Worm (Caenorhabditis elegans): ENCODE data around the gene R144.6.
A peak's percentile ranks its signal among the peaks of the same experiment; 100 is the strongest.

R144.6 gene

ce11 chrIII:5042112-5042511, 37.6 kb upstream of the R144.6 start, which contains the start of gene nlp-43:
TSS of gene nlp-43 (plus strand) at chrIII:5042412.
- TF ChIP-seq mab-5 (tag; optimal IDR thresholded peaks at IDR 0.05) (no peak), ceh-39 (tag; optimal IDR thresholded peaks at IDR 0.05) (no peak), unc-39 (tag; optimal IDR thresholded peaks at IDR 0.05) (no peak), drap-1 (GFP tag; optimal IDR thresholded peaks at IDR 0.05) (no peak), ztf-11 (tag; optimal IDR thresholded peaks at IDR 0.05) (no peak), elt-1 (tag; optimal IDR thresholded peaks at IDR 0.05; ENCODE audit: borderline replicate concordance, insufficient read depth) (no peak), tbx-8 (GFP tag; optimal IDR thresholded peaks at IDR 0.05) (no peak), mep-1 (tag; optimal IDR thresholded peaks at IDR 0.05) (no peak), blmp-1 (tag; optimal IDR thresholded peaks at IDR 0.05) (no peak), ceh-83 (GFP tag; optimal IDR thresholded peaks at IDR 0.05) (no peak), sem-2 (GFP tag; optimal IDR thresholded peaks at IDR 0.05) (no peak), cnd-1 (tag; optimal IDR thresholded peaks at IDR 0.05) (no peak), ham-2 (GFP tag; optimal IDR thresholded peaks at IDR 0.05) (no peak), pha-4 (tag; optimal IDR thresholded peaks at IDR 0.05) (no peak), nhr-237 (tag; optimal IDR thresholded peaks at IDR 0.05) (no peak), lin-32 (GFP tag; optimal IDR thresholded peaks at IDR 0.05) (no peak)

ce11 chrIII:5036158-5036557, 31.6 kb upstream of the R144.6 start, which contains the start of gene C45G9.6:
TSS of gene C45G9.6 (plus strand) at chrIII:5036458.
- TF ChIP-seq mls-2 (tag; optimal IDR thresholded peaks at IDR 0.05) (no peak), nhr-76 (tag; optimal IDR thresholded peaks at IDR 0.05) (no peak), M03D4.4 (tag; optimal IDR thresholded peaks at IDR 0.05) (no peak), sptf-1 (tag; optimal IDR thresholded peaks at IDR 0.05) (no peak), bed-3 (GFP tag; optimal IDR thresholded peaks at IDR 0.05) (no peak), ztf-11 (tag; optimal IDR thresholded peaks at IDR 0.05) (no peak), lsy-2 (tag; optimal IDR thresholded peaks at IDR 0.05) (no peak), unc-39 (tag; optimal IDR thresholded peaks at IDR 0.05) (no peak), blmp-1 (tag; optimal IDR thresholded peaks at IDR 0.05) (no peak), ham-2 (GFP tag; optimal IDR thresholded peaks at IDR 0.05) (no peak), ceh-83 (GFP tag; optimal IDR thresholded peaks at IDR 0.05) (no peak), lin-13 (tag; optimal IDR thresholded peaks at IDR 0.05) (no peak), nhr-237 (tag; optimal IDR thresholded peaks at IDR 0.05) (no peak)

ce11 chrIII:5031375-5031836, 26.9 kb upstream of the R144.6 start:
- TF ChIP-seq ham-2 (GFP tag; optimal IDR thresholded peaks at IDR 0.05) (peak; percentile 93), elt-3 (tag; optimal IDR thresholded peaks at IDR 0.05) (peak; percentile 28), ztf-11 (tag; optimal IDR thresholded peaks at IDR 0.05) (peak; percentile 70), nhr-2 (tag; optimal IDR thresholded peaks at IDR 0.05) (peak; percentile 78), ceh-43 (GFP tag; optimal IDR thresholded peaks at IDR 0.05) (peak; percentile 90), unc-62 (GFP tag; optimal IDR thresholded peaks at IDR 0.05) (peak; percentile 44), unc-120 (tag; optimal IDR thresholded peaks at IDR 0.05; ENCODE audit: poor library complexity, severe bottlenecking) (peak; percentile 84), lin-32 (GFP tag; optimal IDR thresholded peaks at IDR 0.05) (peak; percentile 77), mep-1 (tag; optimal IDR thresholded peaks at IDR 0.05) (peak; percentile 70), pha-4 (tag; optimal IDR thresholded peaks at IDR 0.05) (peak; percentile 39), bed-3 (GFP tag; optimal IDR thresholded peaks at IDR 0.05) (peak; percentile 81), ceh-83 (GFP tag; optimal IDR thresholded peaks at IDR 0.05) (peak; percentile 91), unc-39 (tag; optimal IDR thresholded peaks at IDR 0.05) (peak; percentile 1), nhr-12 (tag; optimal IDR thresholded peaks at IDR 0.05) (peak; percentile 18), sptf-1 (tag; optimal IDR thresholded peaks at IDR 0.05) (peak; percentile 94), drap-1 (GFP tag; optimal IDR thresholded peaks at IDR 0.05) (peak; percentile 91), lsy-2 (tag; optimal IDR thresholded peaks at IDR 0.05) (peak; percentile 63), tbx-8 (GFP tag; optimal IDR thresholded peaks at IDR 0.05) (peak; percentile 66), nhr-237 (tag; optimal IDR thresholded peaks at IDR 0.05) (peak; percentile 64), sem-2 (GFP tag; optimal IDR thresholded peaks at IDR 0.05) (peak; percentile 82), cnd-1 (tag; optimal IDR thresholded peaks at IDR 0.05) (peak; percentile 89), mls-2 (tag; optimal IDR thresholded peaks at IDR 0.05) (peak; percentile 96), M03D4.4 (tag; optimal IDR thresholded peaks at IDR 0.05) (peak; percentile 91), flh-1 (GFP tag; optimal IDR thresholded peaks at IDR 0.05) (peak; percentile 72)

ce11 chrIII:5030629-5031028, 26.1 kb upstream of the R144.6 start, which contains the start of gene klp-6:
TSS of gene klp-6 (plus strand) at chrIII:5030929.
- no peak for TF ChIP-seq nhr-12 (tag; optimal IDR thresholded peaks at IDR 0.05)
- TF ChIP-seq mep-1 (tag; optimal IDR thresholded peaks at IDR 0.05), result no peak
- no peak for TF ChIP-seq ceh-43 (GFP tag; optimal IDR thresholded peaks at IDR 0.05)
- TF ChIP-seq bed-3 (GFP tag; optimal IDR thresholded peaks at IDR 0.05), result no peak
- TF ChIP-seq ceh-83 (GFP tag; optimal IDR thresholded peaks at IDR 0.05), result no peak
- TF ChIP-seq ces-1 (GFP tag; optimal IDR thresholded peaks at IDR 0.05), result no peak
- TF ChIP-seq flh-1 (GFP tag; optimal IDR thresholded peaks at IDR 0.05), result no peak
- TF ChIP-seq sptf-1 (tag; optimal IDR thresholded peaks at IDR 0.05), result no peak
- no peak for TF ChIP-seq mab-5 (tag; optimal IDR thresholded peaks at IDR 0.05)
- TF ChIP-seq zip-8 (tag; optimal IDR thresholded peaks at IDR 0.05), result no peak
- TF ChIP-seq M03D4.4 (tag; optimal IDR thresholded peaks at IDR 0.05), result no peak
- no peak for TF ChIP-seq sem-2 (GFP tag; optimal IDR thresholded peaks at IDR 0.05)
- no peak for TF ChIP-seq unc-62 (GFP tag; optimal IDR thresholded peaks at IDR 0.05)
- no peak for TF ChIP-seq unc-39 (tag; optimal IDR thresholded peaks at IDR 0.05)
- no peak for TF ChIP-seq nhr-2 (tag; optimal IDR thresholded peaks at IDR 0.05)
- TF ChIP-seq lsy-2 (tag; optimal IDR thresholded peaks at IDR 0.05), result no peak
- TF ChIP-seq lin-32 (GFP tag; optimal IDR thresholded peaks at IDR 0.05), result no peak
